Worm (Caenorhabditis elegans) whole organism, young adult: ENCODE measurements around the gene mtch-1.

Source experiments
- B0261.1 ChIP-seq: sonication (generic microtip); optimal IDR thresholded peaks from 2 replicates; lab custom pipeline; 2016; ENCODE audit warnings: mild to moderate bottlenecking, missing genetic modification characterization, moderate library complexity, missing compliant biosample characterization
- B0336.3 ChIP-seq: fragments of 200-800 bp; sonication (Bioruptor generic); IDR thresholded peaks from 2 replicates; pipeline ENCODE4 v1.3.6; 2022; ENCODE audit warnings: missing genetic modification characterization, missing compliant biosample characterization
- C06A6.2 ChIP-seq: fragments of 200-800 bp; sonication (Bioruptor generic); conservative IDR thresholded peaks from 2 replicates; pipeline ENCODE4 v1.3.6; 2022; ENCODE audit warnings: missing genetic modification characterization, missing compliant biosample characterization
- C17E4.6 ChIP-seq: fragments of 200-800 bp; sonication (Bioruptor generic); IDR thresholded peaks from 2 replicates; pipeline ENCODE4 v1.3.6; 2022; ENCODE audit warnings: missing genetic modification reagents, missing genetic modification characterization, missing compliant biosample characterization
- T26A5.8 ChIP-seq: sonication (generic microtip); optimal IDR thresholded peaks from 2 replicates; lab custom pipeline; 2016; ENCODE audit warnings: missing genetic modification characterization, missing compliant biosample characterization
- Y53F4B.3 ChIP-seq: fragments of 200-800 bp; sonication (Bioruptor generic); IDR thresholded peaks from 2 replicates; pipeline ENCODE4 v1.3.6; 2022; ENCODE audit warnings: missing genetic modification reagents, missing genetic modification characterization, missing compliant biosample characterization
- Y53G8AR.9 ChIP-seq: fragments of 200-800 bp; sonication (Bioruptor generic); conservative IDR thresholded peaks from 2 replicates; pipeline ENCODE4 v1.3.6; 2022; ENCODE audit warnings: missing genetic modification reagents, missing genetic modification characterization, missing compliant biosample characterization
- ZK185.1 ChIP-seq: sonication (generic microtip); optimal IDR thresholded peaks from 2 replicates; lab custom pipeline; 2016; ENCODE audit warnings: mild to moderate bottlenecking, missing genetic modification characterization, missing compliant biosample characterization; ENCODE audit not compliant: poor library complexity, severe bottlenecking
- ama-1 ChIP-seq, 3 experiments: fragments of 150-350 bp in 1 of 3; sonication (generic microtip) in 2 of 3; optimal IDR thresholded peaks; 2 replicates each; lab custom pipeline; 2014 to 2018; ENCODE audit warnings: missing biosample characterization in 2 of 3, missing genetic modification characterization in 2 of 3, missing genetic modification reagents in 2 of 3
- aptf-3 ChIP-seq: fragments of 200-800 bp; sonication (Bioruptor generic); IDR thresholded peaks from 2 replicates; pipeline ENCODE4 v1.3.6; 2022; ENCODE audit warnings: missing genetic modification characterization, missing compliant biosample characterization
- attf-3 ChIP-seq: fragments of 200-800 bp; sonication (Bioruptor generic); conservative IDR thresholded peaks from 2 replicates; pipeline ENCODE4 v1.3.6; 2022; ENCODE audit warnings: missing genetic modification reagents, missing genetic modification characterization, missing compliant biosample characterization
- attf-5 ChIP-seq: fragments of 200-800 bp; sonication (Bioruptor generic); optimal IDR thresholded peaks from 2 replicates; lab custom pipeline; 2018; ENCODE audit warnings: mild to moderate bottlenecking, missing genetic modification characterization, missing compliant biosample characterization
- bed-2 ChIP-seq: fragments of 200-800 bp; sonication (Bioruptor generic); IDR thresholded peaks from 2 replicates; pipeline ENCODE4 v1.3.6; 2022; ENCODE audit warnings: missing genetic modification reagents, missing genetic modification characterization, missing compliant biosample characterization
- cebp-1 ChIP-seq, 2 experiments: fragments of 200-800 bp in 1 of 2; sonication (Bioruptor generic) in 1 of 2; sonication (generic microtip) in 1 of 2; IDR thresholded peaks in 1 of 2; optimal IDR thresholded peaks in 1 of 2; 2 replicates each; pipeline versions ENCODE4 v1.3.6 to Lab custom; 2017 to 2022; ENCODE audit warnings: missing compliant biosample characterization in 2 of 2, missing genetic modification characterization in 2 of 2, mild to moderate bottlenecking in 1 of 2, missing genetic modification reagents in 1 of 2, moderate library complexity in 1 of 2
- ceh-58 ChIP-seq: fragments of 200-800 bp; sonication (Bioruptor generic); IDR thresholded peaks from 2 replicates; pipeline ENCODE4 v1.3.6; 2022; ENCODE audit warnings: missing genetic modification characterization, missing compliant biosample characterization
- ceh-91 ChIP-seq: fragments of 200-800 bp; sonication (Bioruptor generic); IDR thresholded peaks from 2 replicates; pipeline ENCODE4 v1.3.6; 2022; ENCODE audit warnings: missing genetic modification reagents, missing genetic modification characterization, missing compliant biosample characterization
- chd-7 ChIP-seq: sonication (generic microtip); optimal IDR thresholded peaks from 2 replicates; lab custom pipeline; 2016; ENCODE audit warnings: mild to moderate bottlenecking, missing genetic modification characterization, moderate library complexity, missing compliant biosample characterization
- dox-1 ChIP-seq: fragments of 200-800 bp; sonication (Bioruptor generic); IDR thresholded peaks from 2 replicates; pipeline ENCODE4 v1.3.6; 2022; ENCODE audit warnings: missing genetic modification reagents, missing genetic modification characterization, missing compliant biosample characterization
- dpff-1 ChIP-seq: sonication (generic microtip); optimal IDR thresholded peaks from 2 replicates; lab custom pipeline; 2017; ENCODE audit warnings: mild to moderate bottlenecking, missing genetic modification characterization, missing compliant biosample characterization
- dpl-1 ChIP-seq: fragments of 150-350 bp; optimal IDR thresholded peaks from 2 replicates; lab custom pipeline; 2014; ENCODE audit warnings: missing biosample characterization, missing genetic modification reagents, missing genetic modification characterization
- egl-18 ChIP-seq: fragments of 200-800 bp; sonication (Bioruptor generic); IDR thresholded peaks from 2 replicates; pipeline ENCODE4 v1.3.6; 2022; ENCODE audit warnings: missing genetic modification reagents, missing genetic modification characterization, missing compliant biosample characterization
- egl-44 ChIP-seq: fragments of 200-800 bp; sonication (Bioruptor generic); IDR thresholded peaks from 2 replicates; pipeline ENCODE4 v1.3.6; 2022; ENCODE audit warnings: missing genetic modification reagents, missing genetic modification characterization, missing compliant biosample characterization
- egrh-3 ChIP-seq: fragments of 200-800 bp; sonication (Bioruptor generic); IDR thresholded peaks from 2 replicates; pipeline ENCODE4 v1.3.6; 2022; ENCODE audit warnings: missing genetic modification reagents, missing genetic modification characterization, missing compliant biosample characterization
- ets-4 ChIP-seq: fragments of 200-800 bp; sonication (Bioruptor generic); optimal IDR thresholded peaks from 2 replicates; lab custom pipeline; 2018; ENCODE audit warnings: mild to moderate bottlenecking, missing genetic modification characterization, missing compliant biosample characterization
- hmg-1.2 ChIP-seq: fragments of 200-800 bp; sonication (Bioruptor generic); IDR thresholded peaks from 2 replicates; pipeline ENCODE4 v1.3.6; 2022; ENCODE audit warnings: missing genetic modification reagents, missing genetic modification characterization, missing compliant biosample characterization
- hsf-1 ChIP-seq: fragments of 200-800 bp; sonication (Bioruptor generic); IDR thresholded peaks from 2 replicates; pipeline ENCODE4 v1.3.6; 2022; ENCODE audit warnings: missing genetic modification reagents, missing genetic modification characterization, missing compliant biosample characterization
- lin-40 ChIP-seq: sonication (generic microtip); optimal IDR thresholded peaks from 2 replicates; lab custom pipeline; 2016; ENCODE audit warnings: missing genetic modification characterization, mild to moderate bottlenecking, missing compliant biosample characterization, missing genotype, missing genetic modification reagents
- madf-10 ChIP-seq: sonication (generic microtip); optimal IDR thresholded peaks from 2 replicates; lab custom pipeline; 2016; ENCODE audit warnings: mild to moderate bottlenecking, missing genetic modification characterization, missing compliant biosample characterization
- mxl-1 ChIP-seq: sonication (generic microtip); optimal IDR thresholded peaks from 2 replicates; lab custom pipeline; 2016; ENCODE audit warnings: missing genetic modification characterization, missing compliant biosample characterization
- nfyb-1 ChIP-seq: fragments of 200-800 bp; sonication (Bioruptor generic); IDR thresholded peaks from 2 replicates; pipeline ENCODE4 v1.3.6; 2022; ENCODE audit warnings: missing genetic modification reagents, missing genetic modification characterization, missing compliant biosample characterization
- nhr-120 ChIP-seq: fragments of 200-800 bp; sonication (Bioruptor generic); IDR thresholded peaks from 2 replicates; pipeline ENCODE4 v1.3.6; 2022; ENCODE audit warnings: missing genetic modification characterization, missing compliant biosample characterization
- nhr-80 ChIP-seq: sonication (generic microtip); optimal IDR thresholded peaks from 2 replicates; lab custom pipeline; 2016; ENCODE audit warnings: missing genetic modification characterization, missing compliant biosample characterization
- nhr-90 ChIP-seq: sonication (generic microtip); optimal IDR thresholded peaks from 2 replicates; lab custom pipeline; 2016; ENCODE audit warnings: missing genotype, mild to moderate bottlenecking, missing genetic modification characterization, missing compliant biosample characterization
- repo-1 ChIP-seq: sonication (generic microtip); optimal IDR thresholded peaks from 2 replicates; lab custom pipeline; 2017; ENCODE audit warnings: mild to moderate bottlenecking, missing genetic modification characterization, missing compliant biosample characterization
- rpc-1 ChIP-seq, 2 experiments: fragments of 150-350 bp in 1 of 2; sonication (generic microtip) in 1 of 2; optimal IDR thresholded peaks; 2 replicates each; lab custom pipeline; 2014 to 2018; ENCODE audit warnings: missing biosample characterization in 1 of 2, missing genetic modification characterization in 1 of 2, missing genetic modification reagents in 1 of 2, missing genotype in 1 of 2
- snpc-4 ChIP-seq, 5 experiments: fragments of 150-350 bp in 1 of 5; sonication (generic microtip) in 4 of 5; optimal IDR thresholded peaks; 2 replicates each; lab custom pipeline; 2014 to 2018; ENCODE audit warnings: missing genetic modification characterization in 5 of 5, missing biosample characterization in 3 of 5, antibody characterized with exemption in 2 of 5, mild to moderate bottlenecking in 2 of 5, missing compliant biosample characterization in 2 of 5, missing genotype in 2 of 5, moderate library complexity in 2 of 5, missing genetic modification reagents in 1 of 5
- tbx-9 ChIP-seq: sonication (generic microtip); optimal IDR thresholded peaks from 2 replicates; lab custom pipeline; 2016; ENCODE audit warnings: borderline replicate concordance, missing genetic modification characterization, inconsistent platforms, missing compliant biosample characterization
- ztf-18 ChIP-seq: sonication (generic microtip); optimal IDR thresholded peaks from 2 replicates; lab custom pipeline; 2016; ENCODE audit warnings: missing genotype, mild to moderate bottlenecking, missing genetic modification characterization, missing compliant biosample characterization
- ztf-22 ChIP-seq: fragments of 200-800 bp; sonication (Bioruptor generic); optimal IDR thresholded peaks from 2 replicates; lab custom pipeline; 2018; ENCODE audit warnings: mild to moderate bottlenecking, missing genetic modification characterization, moderate library complexity, missing compliant biosample characterization
- ztf-25 ChIP-seq: fragments of 200-800 bp; sonication (Bioruptor generic); IDR thresholded peaks from 2 replicates; pipeline ENCODE4 v1.3.6; 2022; ENCODE audit warnings: missing genetic modification reagents, missing genetic modification characterization, missing compliant biosample characterization
- ztf-6 ChIP-seq: fragments of 200-800 bp; sonication (Bioruptor generic); IDR thresholded peaks from 2 replicates; pipeline ENCODE4 v1.3.6; 2022; ENCODE audit warnings: missing genetic modification reagents, missing genetic modification characterization, missing compliant biosample characterization

mtch-1 gene

ce11 chrII:7393922-7394689 is 20.1 kb upstream of the mtch-1 start (continued):
- TF ChIP-seq cebp-1 (GFP tag; IDR thresholded peaks at IDR 0.05; lab: Robert Waterston, UW) (no peak), cebp-1 (tag; optimal IDR thresholded peaks at IDR 0.05; lab: Kevin White, UChicago) (peak; percentile 3), hsf-1 (GFP tag; lab: Robert Waterston, UW) (no peak), egl-18 (GFP tag; lab: Robert Waterston, UW) (no peak), chd-7 (tag; lab: Kevin White, UChicago) (no peak), ets-4 (GFP tag; lab: Kevin White, UChicago) (no peak), C06A6.2 (no peak), snpc-4 (GFP tag; optimal IDR thresholded peaks at IDR 0.05; lab: Kevin White, UChicago) (no peak), snpc-4 (tag; optimal IDR thresholded peaks at IDR 0.05; lab: Kevin White, UChicago) (no peak), repo-1 (tag; lab: Kevin White, UChicago) (no peak), ceh-58 (GFP tag; lab: Robert Waterston, UW) (no peak), ceh-91 (0 out of 2 replicates have a peak, but pooled peaks have one; percentile 34), B0261.1 (tag; lab: Kevin White, UChicago) (no peak), ama-1 (optimal IDR thresholded peaks at IDR 0.05; lab: Kevin White, UChicago) (peak; percentile 21), ama-1 (GFP tag; optimal IDR thresholded peaks at IDR 0.05; lab: Kevin White, UChicago) (no peak), madf-10 (tag; lab: Kevin White, UChicago) (no peak), ztf-25 (no peak), nhr-120 (GFP tag; lab: Robert Waterston, UW) (no peak), tbx-9 (tag; lab: Kevin White, UChicago) (no peak), T26A5.8 (no peak), aptf-3 (GFP tag; lab: Robert Waterston, UW) (no peak), ztf-6 (GFP tag; lab: Robert Waterston, UW) (no peak), C17E4.6 (GFP tag; lab: Robert Waterston, UW) (no peak), bed-2 (GFP tag; lab: Robert Waterston, UW) (no peak), egrh-3 (GFP tag; lab: Robert Waterston, UW) (no peak), ztf-22 (GFP tag; lab: Kevin White, UChicago) (no peak)

- TF ChIP-seq dpff-1 (tag; lab: Kevin White, UChicago), result no peak
- TF ChIP-seq dox-1, result peak; percentile 22; the same call in 1 of the 2 replicates
Measured at ce11 chrII:7393393-7393792, 19.4 kb upstream of the mtch-1 start.

DNA sequence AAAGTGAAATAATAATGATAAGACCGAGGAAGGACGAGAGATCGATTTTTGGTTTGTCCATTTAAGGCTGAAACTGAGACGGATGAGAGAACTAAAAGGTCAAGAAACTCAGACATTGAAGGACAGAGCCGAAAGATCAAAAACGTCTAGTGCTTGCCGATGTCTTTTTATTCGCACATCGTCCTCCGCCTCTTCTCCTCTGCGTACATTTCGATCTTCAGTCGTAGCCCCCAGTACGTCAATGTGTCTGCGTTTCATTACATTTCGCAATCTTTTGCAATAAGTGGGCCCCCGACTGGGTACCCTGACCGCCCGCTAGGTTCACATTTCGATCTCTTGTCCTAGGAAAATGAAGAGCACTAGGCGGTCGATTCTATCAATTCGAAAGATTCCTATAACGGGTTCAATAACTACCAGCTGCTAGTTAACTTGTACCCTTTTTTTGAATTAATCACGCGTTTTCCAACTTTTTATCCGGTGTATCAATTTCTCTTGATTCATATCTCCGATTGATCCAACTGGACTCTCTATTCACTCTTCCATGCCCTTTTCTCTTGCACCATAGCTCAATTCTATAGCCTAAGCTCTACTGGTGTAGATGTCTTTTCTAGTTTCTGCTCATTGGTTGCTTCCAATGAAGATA is 18.2 kb upstream of the mtch-1 start:
- TF ChIP-seq nhr-90 (peak; percentile 9), nfyb-1 (GFP tag; lab: Robert Waterston, UW) (0 out of 2 replicates have a peak, but pooled peaks have one; percentile 46), lin-40 (tag; lab: Kevin White, UChicago) (peak; percentile 28), egl-44 (GFP tag; lab: Robert Waterston, UW) (no peak), ZK185.1 (tag; lab: Kevin White, UChicago) (peak; percentile 21), cebp-1 (GFP tag; IDR thresholded peaks at IDR 0.05; lab: Robert Waterston, UW) (peak; percentile 97), cebp-1 (tag; optimal IDR thresholded peaks at IDR 0.05; lab: Kevin White, UChicago) (peak; percentile 99), C17E4.6 (GFP tag; lab: Robert Waterston, UW) (no peak), dpl-1 (GFP tag; lab: Kevin White, UChicago) (no peak), snpc-4 (GFP tag; optimal IDR thresholded peaks at IDR 0.05; lab: Kevin White, UChicago) (peak; percentile 36), snpc-4 (tag; optimal IDR thresholded peaks at IDR 0.05; lab: Kevin White, UChicago) (peak in 1 of 4 experiments; percentile 24), hmg-1.2 (GFP tag; lab: Robert Waterston, UW) (peak; percentile 64; the same call in 1 of the 2 replicates), ztf-18 (tag; lab: Kevin White, UChicago) (peak; percentile 2), attf-3 (GFP tag; lab: Robert Waterston, UW) (no peak), dpff-1 (tag; lab: Kevin White, UChicago) (no peak), B0336.3 (GFP tag; lab: Robert Waterston, UW) (peak; percentile 65; the same call in 1 of the 2 replicates), Y53G8AR.9 (0 out of 2 replicates have a peak, but pooled peaks have one; percentile 48), nhr-80 (tag; lab: Kevin White, UChicago) (peak; percentile 86), Y53F4B.3 (GFP tag; lab: Robert Waterston, UW) (no peak), rpc-1 (optimal IDR thresholded peaks at IDR 0.05; lab: Kevin White, UChicago) (no peak), rpc-1 (tag; optimal IDR thresholded peaks at IDR 0.05; lab: Kevin White, UChicago) (no peak), mxl-1 (tag; lab: Kevin White, UChicago) (no peak), ets-4 (GFP tag; lab: Kevin White, UChicago) (peak; percentile 25), attf-5 (GFP tag; lab: Kevin White, UChicago) (peak; percentile 80)
